Worm (Caenorhabditis elegans): ENCODE measurements around the gene C29F9.6.
"Not testable (repeated sequence)": the region's sequence is repeated elsewhere in the genome, so short reads cannot be mapped to it uniquely, and the experiment has no call there.

Gene C29F9.6

DNA sequence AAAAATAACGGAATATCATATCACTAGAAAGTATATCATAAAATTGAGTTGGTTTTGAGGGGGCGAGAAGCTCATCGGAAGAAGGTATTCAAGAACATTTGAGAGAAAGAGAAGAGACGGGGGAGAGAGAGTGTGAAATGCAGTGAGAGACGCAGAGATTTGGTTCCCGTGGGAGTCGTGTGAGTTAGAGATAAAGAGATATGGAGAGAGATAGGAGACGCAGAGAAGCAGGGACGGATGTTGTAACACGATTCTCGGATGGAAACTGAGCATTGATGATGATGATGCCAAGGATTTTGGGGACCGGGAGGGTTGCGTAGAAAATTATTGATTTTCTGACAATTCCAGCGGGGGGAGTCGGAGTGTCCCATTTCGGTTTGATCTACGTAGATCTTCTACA lies 18.5 kb upstream of the C29F9.6 start (continued):
- TF ChIP-seq nhr-19 (GFP tag; conservative IDR thresholded peaks at IDR 0.05), result peak; percentile 62
- no peak for TF ChIP-seq C16A3.4 (tag; optimal IDR thresholded peaks at IDR 0.05)
- peak; percentile 64 to 79 for TF ChIP-seq efl-1 (optimal IDR thresholded peaks at IDR 0.05)
- TF ChIP-seq efl-1 (GFP tag; optimal IDR thresholded peaks at IDR 0.05 in 1 of 2), result peak in 1 of 2 experiments; percentile 94
- no peak for TF ChIP-seq fkh-4 (tag; optimal IDR thresholded peaks at IDR 0.05; ENCODE audit: borderline replicate concordance)
- TF ChIP-seq hlh-4 (tag; optimal IDR thresholded peaks at IDR 0.05), result no peak
- peak; percentile 18 for TF ChIP-seq blmp-1 (tag; optimal IDR thresholded peaks at IDR 0.05)
- TF ChIP-seq C34B4.2 (tag; optimal IDR thresholded peaks at IDR 0.05), result no peak
- peak; percentile 52 for TF ChIP-seq nhr-47 (tag; optimal IDR thresholded peaks at IDR 0.05)
- TF ChIP-seq ceh-88 (GFP tag; IDR thresholded peaks at IDR 0.05), result no peak
- no peak for TF ChIP-seq pax-3 (tag; optimal IDR thresholded peaks at IDR 0.05)
- peak; percentile 11 for TF ChIP-seq mep-1 (tag; optimal IDR thresholded peaks at IDR 0.05)
- no peak for TF ChIP-seq ceh-63 (GFP tag; optimal IDR thresholded peaks at IDR 0.05)
- no peak for TF ChIP-seq aly-2 (tag; optimal IDR thresholded peaks at IDR 0.05)
- TF ChIP-seq skn-1 (tag; optimal IDR thresholded peaks at IDR 0.05), result no peak
- TF ChIP-seq sup-37 (GFP tag; optimal IDR thresholded peaks at IDR 0.05), result no peak
- TF ChIP-seq mef-2 (tag; optimal IDR thresholded peaks at IDR 0.05), result no peak
- peak in 1 of 3 experiments; percentile 15 for TF ChIP-seq dpl-1 (GFP tag; optimal IDR thresholded peaks at IDR 0.05)
- no peak for TF ChIP-seq nhr-77 (tag; optimal IDR thresholded peaks at IDR 0.05)
- peak; percentile 19; the same call in 1 of the 2 replicates for TF ChIP-seq isw-1 (GFP tag; IDR thresholded peaks at IDR 0.05)
- TF ChIP-seq lin-39 (tag; optimal IDR thresholded peaks at IDR 0.05), result peak; percentile 48
- TF ChIP-seq nhr-90 (tag; optimal IDR thresholded peaks at IDR 0.05; ENCODE audit: poor library complexity), result no peak
- no peak for TF ChIP-seq egl-13 (tag; optimal IDR thresholded peaks at IDR 0.05)
- no peak for TF ChIP-seq jun-1 (tag; optimal IDR thresholded peaks at IDR 0.05)
- no peak for TF ChIP-seq nhr-76 (tag; optimal IDR thresholded peaks at IDR 0.05)
- peak; percentile 19 to 30 for TF ChIP-seq lin-35 (GFP tag; optimal IDR thresholded peaks at IDR 0.05)
- TF ChIP-seq lsy-2 (tag; optimal IDR thresholded peaks at IDR 0.05), result peak; percentile 48 to 49
- peak; percentile 62 for TF ChIP-seq tbx-2 (tag; optimal IDR thresholded peaks at IDR 0.05)
- peak; percentile 81 for TF ChIP-seq nhr-71 (tag; optimal IDR thresholded peaks at IDR 0.05)
- no peak for TF ChIP-seq efl-3 (GFP tag; optimal IDR thresholded peaks at IDR 0.05)
- peak; percentile 50 for TF ChIP-seq swsn-7 (tag; optimal IDR thresholded peaks at IDR 0.05)
- TF ChIP-seq nhr-237 (tag; optimal IDR thresholded peaks at IDR 0.05), result no peak

DNA sequence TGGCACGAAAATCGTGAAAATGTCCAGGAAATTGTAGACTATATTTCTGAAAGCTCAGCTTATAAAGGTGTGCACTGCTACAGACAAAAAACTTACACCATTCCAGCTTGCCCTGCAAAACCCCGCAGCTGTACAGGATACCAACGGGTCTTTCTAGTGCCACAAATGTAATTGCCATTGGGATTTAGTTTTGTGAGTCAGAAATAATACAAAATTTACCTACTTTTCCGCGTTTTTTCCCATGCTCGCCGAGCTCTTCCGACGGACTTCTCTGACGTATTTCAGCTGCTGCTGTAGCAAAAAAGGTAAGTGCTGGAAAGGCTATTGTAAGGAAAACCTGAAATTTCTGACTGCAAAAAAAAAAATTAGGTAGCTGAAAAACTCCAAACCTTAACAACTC lies 17.7 kb upstream of the C29F9.6 start, which contains the start of gene C29F9.8:
C29F9.8 (minus strand) TSS at position 101 of the 400 bp plus-strand sequence.
- TF ChIP-seq C16A3.4 (tag; optimal IDR thresholded peaks at IDR 0.05); ceh-63 (GFP tag; optimal IDR thresholded peaks at IDR 0.05); elt-3 (tag; optimal IDR thresholded peaks at IDR 0.05): not testable (repeated sequence)

DNA sequence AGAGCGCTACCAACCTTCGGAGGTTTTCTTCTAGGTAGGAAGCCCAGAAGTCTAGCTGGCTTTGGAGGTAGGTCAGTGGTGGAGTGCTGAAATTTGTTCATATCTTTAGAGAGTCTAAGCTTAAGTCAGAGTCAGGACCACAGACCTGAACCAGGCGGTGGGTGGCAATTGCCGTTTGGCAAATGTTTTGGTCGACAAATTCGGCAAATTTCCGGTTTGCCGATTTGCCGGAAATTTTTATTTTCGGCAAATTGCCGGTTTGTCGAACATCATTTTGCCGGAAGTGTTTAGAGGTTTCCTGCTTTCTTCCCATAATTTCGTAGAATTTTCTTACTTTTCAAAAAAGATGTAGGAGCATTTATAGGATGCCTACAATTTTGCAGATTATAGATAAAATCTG lies 15.9 kb upstream of the C29F9.6 start, which contains the start of gene C29F9.9:
C29F9.9 (minus strand) TSS at position 101 of the 400 bp plus-strand sequence.
- not testable (repeated sequence) for TF ChIP-seq mdl-1 (tag; optimal IDR thresholded peaks at IDR 0.05); fkh-10 (GFP tag; optimal IDR thresholded peaks at IDR 0.05); unc-86 (tag; optimal IDR thresholded peaks at IDR 0.05)

DNA sequence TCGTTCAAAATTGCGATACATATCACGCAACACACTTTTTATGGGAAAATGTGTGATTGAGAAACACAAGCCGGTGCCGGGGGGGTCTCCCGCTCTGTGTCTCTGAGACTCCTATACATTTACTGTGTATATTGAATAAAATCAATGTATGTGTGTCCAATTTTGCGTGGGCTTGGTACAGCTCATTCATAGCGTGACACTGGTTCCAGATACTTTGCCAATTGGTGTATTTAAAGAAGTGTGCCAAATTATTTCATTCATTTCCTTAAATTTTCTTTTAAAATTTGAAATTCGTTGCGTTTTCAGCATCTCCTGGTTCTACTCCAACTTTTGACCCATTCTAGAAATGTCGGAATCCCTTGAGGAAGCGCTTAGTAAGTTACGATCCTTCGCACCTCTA lies 2.5 kb downstream of the C29F9.6 start, which contains the start of gene C29F9.5:
C29F9.5 (plus strand) TSS at position 301 of the 400 bp plus-strand sequence.
- no peak for TF ChIP-seq alr-1 (tag; optimal IDR thresholded peaks at IDR 0.05; ENCODE audit: borderline replicate concordance)
- no peak for TF ChIP-seq unc-30 (tag; optimal IDR thresholded peaks at IDR 0.05)
- no peak for TF ChIP-seq unc-98 (GFP tag; IDR thresholded peaks at IDR 0.05)
- TF ChIP-seq nhr-84 (tag; optimal IDR thresholded peaks at IDR 0.05), result no peak
- TF ChIP-seq aly-2 (tag; optimal IDR thresholded peaks at IDR 0.05), result no peak
- TF ChIP-seq nhr-237 (tag; optimal IDR thresholded peaks at IDR 0.05), result no peak
- TF ChIP-seq nhr-90 (tag; optimal IDR thresholded peaks at IDR 0.05; ENCODE audit: poor library complexity), result no peak
- TF ChIP-seq ets-5 (GFP tag; IDR thresholded peaks at IDR 0.05), result no peak
